Worm (Caenorhabditis elegans): Measurements from ENCODE around the gene C08A9.3.
"Not testable (repeated sequence)": the region's sequence is repeated elsewhere in the genome, so short reads cannot be mapped to it uniquely, and the experiment has no call there.

The C08A9.3 gene

ce11 chrX:17093199-17093598 lies at the start of gene C08A9.3:
TSS of gene C08A9.3 (minus strand) at chrX:17093299.
- TF ChIP-seq him-1 (tag; optimal IDR thresholded peaks at IDR 0.05) (no peak), dao-5 (tag; optimal IDR thresholded peaks at IDR 0.05) (no peak), W03F9.2 (tag; optimal IDR thresholded peaks at IDR 0.05) (no peak)

ce11 chrX:17140447-17140846 lies 47.3 kb upstream of the C08A9.3 start:
- TF ChIP-seq dao-5 (tag; optimal IDR thresholded peaks at IDR 0.05) (no peak), him-1 (tag; optimal IDR thresholded peaks at IDR 0.05) (no peak), W03F9.2 (tag; optimal IDR thresholded peaks at IDR 0.05) (no peak)

ce11 chrX:17139204-17139780 lies 46.2 kb upstream of the C08A9.3 start:
- TF ChIP-seq him-1 (tag; optimal IDR thresholded peaks at IDR 0.05): no peak

- no peak for TF ChIP-seq W03F9.2 (tag; optimal IDR thresholded peaks at IDR 0.05)
- no peak for TF ChIP-seq him-1 (tag; optimal IDR thresholded peaks at IDR 0.05)
- no peak for TF ChIP-seq dao-5 (tag; optimal IDR thresholded peaks at IDR 0.05)
Observed at ce11 chrX:17138060-17138557, 45.0 kb upstream of the C08A9.3 start, which contains the start of gene cnp-3. TSS of gene cnp-3 (minus strand) at chrX:17138110.

ce11 chrX:17135704-17136103 lies 42.6 kb upstream of the C08A9.3 start:
- TF ChIP-seq him-1 (tag; optimal IDR thresholded peaks at IDR 0.05) (no peak), dao-5 (tag; optimal IDR thresholded peaks at IDR 0.05) (no peak), W03F9.2 (tag; optimal IDR thresholded peaks at IDR 0.05) (no peak)

ce11 chrX:17134427-17134826 lies 41.3 kb upstream of the C08A9.3 start, which contains the start of gene K09E3.7:
TSS of gene K09E3.7 (minus strand) at chrX:17134527.
- no peak for TF ChIP-seq W03F9.2 (tag; optimal IDR thresholded peaks at IDR 0.05)
- TF ChIP-seq dao-5 (tag; optimal IDR thresholded peaks at IDR 0.05): no peak
- no peak for TF ChIP-seq him-1 (tag; optimal IDR thresholded peaks at IDR 0.05)

ce11 chrX:17117359-17117758 lies 24.3 kb upstream of the C08A9.3 start, which contains the start of gene K09E3.2:
TSS of gene K09E3.2 (plus strand) at chrX:17117659.
- TF ChIP-seq W03F9.2, him-1, dao-5 (tag; optimal IDR thresholded peaks at IDR 0.05): not testable (repeated sequence)

ce11 chrX:17115089-17115488 lies 22.0 kb upstream of the C08A9.3 start, which contains the start of gene lido-6:
TSS of gene lido-6 (minus strand) at chrX:17115189.
- TF ChIP-seq him-1 (tag; optimal IDR thresholded peaks at IDR 0.05) (no peak), dao-5 (tag; optimal IDR thresholded peaks at IDR 0.05) (no peak), W03F9.2 (tag; optimal IDR thresholded peaks at IDR 0.05) (no peak)

ce11 chrX:17110555-17110954 lies 17.5 kb upstream of the C08A9.3 start, which contains the start of gene lido-5:
TSS of gene lido-5 (minus strand) at chrX:17110655.
- TF ChIP-seq W03F9.2 (tag; optimal IDR thresholded peaks at IDR 0.05) (no peak), dao-5 (tag; optimal IDR thresholded peaks at IDR 0.05) (no peak), him-1 (tag; optimal IDR thresholded peaks at IDR 0.05) (no peak)

- TF ChIP-seq W03F9.2 (tag; optimal IDR thresholded peaks at IDR 0.05): no peak
- TF ChIP-seq him-1 (tag; optimal IDR thresholded peaks at IDR 0.05): no peak
- TF ChIP-seq dao-5 (tag; optimal IDR thresholded peaks at IDR 0.05): no peak
Observed at ce11 chrX:17107670-17108069, 14.6 kb upstream of the C08A9.3 start, which contains the start of gene lido-4. TSS of gene lido-4 (minus strand) at chrX:17107770.

- no peak for TF ChIP-seq him-1 (tag; optimal IDR thresholded peaks at IDR 0.05)
Observed at ce11 chrX:17100656-17101055, 7.6 kb upstream of the C08A9.3 start, which contains the start of gene lido-2. TSS of gene lido-2 (minus strand) at chrX:17100756.

ce11 chrX:17096508-17097234 lies 3.6 kb upstream of the C08A9.3 start, which contains the start of gene lido-1:
TSS of gene lido-1 (minus strand) at chrX:17096558.
- no peak for TF ChIP-seq W03F9.2 (tag; optimal IDR thresholded peaks at IDR 0.05)
- TF ChIP-seq him-1 (tag; optimal IDR thresholded peaks at IDR 0.05): no peak
- TF ChIP-seq dao-5 (tag; optimal IDR thresholded peaks at IDR 0.05): no peak

ce11 chrX:17092416-17092815 lies 683 bp downstream of the C08A9.3 start, which contains the start of gene sod-3:
TSS of gene sod-3 (plus strand) at chrX:17092753.
- TF ChIP-seq W03F9.2 (tag; optimal IDR thresholded peaks at IDR 0.05) (no peak), him-1 (tag; optimal IDR thresholded peaks at IDR 0.05) (no peak), dao-5 (tag; optimal IDR thresholded peaks at IDR 0.05) (no peak)

Measured in whole organism, L4/young adult.